Worm (Caenorhabditis elegans): ENCODE measurements around the gene lyst-1.

The lyst-1 gene

DNA sequence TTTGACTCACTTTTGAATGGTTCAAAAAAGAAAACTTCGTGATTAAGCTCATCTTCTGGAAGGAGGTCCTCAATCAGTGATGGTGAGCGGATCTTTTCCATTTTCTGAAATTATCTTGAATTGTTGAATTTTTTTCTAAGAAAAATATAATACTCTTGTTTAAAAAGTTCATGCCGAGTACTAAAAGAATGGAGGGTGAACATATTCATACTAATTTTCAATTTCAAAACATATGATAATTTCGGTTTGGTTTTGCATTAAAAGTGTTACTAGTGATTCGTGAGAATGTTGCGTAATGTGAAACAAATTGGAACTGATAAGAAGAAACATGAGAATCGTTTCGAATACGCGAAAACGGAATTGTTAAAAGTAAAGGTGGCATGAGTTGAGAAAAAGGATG lies at the start of gene lyst-1:
lyst-1 (minus strand) TSS at position 101 of the 400 bp plus-strand sequence.
- TF ChIP-seq F57C9.4 (tag; optimal IDR thresholded peaks at IDR 0.05) (no peak), sptf-2 (GFP tag; optimal IDR thresholded peaks at IDR 0.05) (no peak), fkh-3 (tag; optimal IDR thresholded peaks at IDR 0.05) (no peak), ceh-27 (GFP tag; optimal IDR thresholded peaks at IDR 0.05) (no peak), lin-26 (GFP tag; IDR thresholded peaks at IDR 0.05) (no peak), B0336.3 (GFP tag; IDR thresholded peaks at IDR 0.05) (no peak), Y79H2A.3 (GFP tag; conservative IDR thresholded peaks at IDR 0.05) (no peak), nhr-90 (tag; optimal IDR thresholded peaks at IDR 0.05) (no peak), madf-3 (GFP tag; IDR thresholded peaks at IDR 0.05) (no peak), F33H1.4 (GFP tag; IDR thresholded peaks at IDR 0.05) (no peak)

DNA sequence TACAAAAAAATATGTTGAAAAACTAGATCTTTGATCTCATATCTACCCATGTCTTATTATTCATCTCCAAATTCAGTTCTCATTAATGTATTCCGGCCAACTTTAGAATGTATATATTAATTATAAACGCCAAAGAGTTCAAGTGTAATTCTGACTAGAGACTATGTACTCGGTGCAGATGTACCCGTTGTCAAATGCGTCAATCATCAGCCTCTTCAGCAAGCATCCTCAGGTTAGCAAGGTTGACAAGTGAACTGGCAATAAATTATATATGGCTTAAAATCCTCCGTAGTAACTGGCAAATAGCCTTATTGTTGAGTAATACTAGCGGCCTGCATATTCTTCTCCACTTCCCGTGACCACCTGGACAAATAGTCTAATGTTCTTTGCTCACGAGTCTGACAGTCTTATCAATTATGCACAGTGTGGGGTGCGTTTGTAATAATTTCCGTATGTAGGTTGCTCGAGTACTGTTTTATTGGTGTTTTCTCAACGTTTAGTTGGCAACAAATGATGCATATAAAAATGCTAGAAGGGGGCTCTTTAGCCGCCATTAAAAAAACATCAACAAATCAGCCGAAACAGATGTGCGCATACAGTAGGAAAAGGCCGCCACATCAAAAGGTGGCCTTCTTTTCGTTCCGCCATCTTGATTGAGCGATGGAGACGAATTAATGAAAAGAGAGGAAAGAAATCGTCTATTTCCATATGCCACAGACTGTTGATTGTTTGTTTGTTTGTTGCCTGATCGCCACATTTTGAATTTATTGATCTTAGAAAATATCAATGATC lies 47.5 kb upstream of the lyst-1 start:
- TF ChIP-seq ztf-28 (GFP tag; IDR thresholded peaks at IDR 0.05) (no peak), nhr-80 (tag; optimal IDR thresholded peaks at IDR 0.05) (peak; percentile 41)

DNA sequence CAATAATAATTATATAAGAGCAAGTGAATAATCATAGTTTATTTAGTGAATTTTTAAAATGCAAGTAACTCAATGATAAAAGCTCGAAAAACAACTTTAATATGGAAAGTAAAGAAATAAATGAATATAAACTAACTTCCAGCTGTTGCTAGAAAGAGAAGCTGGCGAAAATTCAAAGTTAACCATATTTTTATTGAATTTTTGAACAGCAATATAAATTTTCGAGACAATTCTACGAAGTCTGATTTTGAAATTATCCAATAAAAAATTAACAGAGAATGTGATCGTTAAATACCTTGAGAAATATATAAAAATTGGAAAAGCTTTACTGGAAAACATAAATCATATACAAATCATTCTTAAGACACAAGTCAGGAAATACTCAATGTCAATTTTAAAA lies 45.6 kb upstream of the lyst-1 start:
- TF ChIP-seq T26A5.8 (tag; optimal IDR thresholded peaks at IDR 0.05) (no peak), sptf-2 (GFP tag; optimal IDR thresholded peaks at IDR 0.05) (no peak), B0336.3 (GFP tag; IDR thresholded peaks at IDR 0.05) (no peak), F52B5.7 (tag; optimal IDR thresholded peaks at IDR 0.05) (no peak), ama-1 (optimal IDR thresholded peaks at IDR 0.05) (no peak), ama-1 (GFP tag; optimal IDR thresholded peaks at IDR 0.05) (no peak), ztf-26 (tag; optimal IDR thresholded peaks at IDR 0.05) (no peak), dox-1 (GFP tag; IDR thresholded peaks at IDR 0.05) (no peak), xnd-1 (tag; optimal IDR thresholded peaks at IDR 0.05) (no peak), die-1 (tag; optimal IDR thresholded peaks at IDR 0.05) (no peak), lin-26 (GFP tag; IDR thresholded peaks at IDR 0.05) (no peak), F39B2.1 (GFP tag; IDR thresholded peaks at IDR 0.05) (no peak), F37B4.10 (GFP tag; IDR thresholded peaks at IDR 0.05) (no peak), tbx-9 (tag; optimal IDR thresholded peaks at IDR 0.05; ENCODE audit: borderline replicate concordance) (no peak), let-526 (GFP tag; IDR thresholded peaks at IDR 0.05) (no peak)

DNA sequence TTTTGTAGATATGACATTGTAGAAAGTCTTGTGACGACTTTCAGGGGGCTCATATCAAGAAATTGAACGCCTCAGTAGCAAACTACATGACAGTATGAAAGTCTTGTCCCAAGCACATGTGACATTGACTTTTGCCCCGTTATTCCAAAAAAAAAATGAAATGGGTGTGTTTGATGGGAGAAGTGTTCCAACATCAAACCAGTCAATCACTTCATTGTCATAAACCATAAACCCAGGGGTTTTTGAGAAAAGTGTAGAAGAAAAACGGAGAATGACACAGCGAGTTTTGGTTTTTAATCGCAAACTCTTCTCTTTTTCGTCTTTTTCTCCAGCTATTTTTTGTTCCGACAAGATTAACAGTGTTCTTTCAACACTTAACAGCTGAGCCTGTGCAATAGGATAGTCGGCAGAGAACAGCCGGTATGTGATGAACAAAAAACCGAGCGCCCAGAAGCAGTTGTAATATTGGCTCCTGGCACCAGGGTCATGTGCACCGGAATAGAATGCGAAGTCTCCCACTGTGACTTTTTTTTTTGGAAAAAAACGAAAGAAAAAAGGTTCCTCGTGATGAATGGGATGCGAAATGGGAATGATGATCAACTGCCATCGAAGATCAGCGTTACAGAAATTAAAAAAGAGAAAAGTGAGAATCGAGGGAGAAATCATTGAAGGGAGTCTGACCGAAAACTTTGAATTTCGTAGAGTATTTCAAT lies 45.1 kb upstream of the lyst-1 start:
- peak; percentile 21 for TF ChIP-seq somi-1 (GFP tag; optimal IDR thresholded peaks at IDR 0.05)
- no peak for TF ChIP-seq ceh-27 (GFP tag; optimal IDR thresholded peaks at IDR 0.05)
- no peak for TF ChIP-seq lsl-1 (GFP tag; optimal IDR thresholded peaks at IDR 0.05)
- TF ChIP-seq K12H6.12 (tag; optimal IDR thresholded peaks at IDR 0.05), result peak; percentile 53
- TF ChIP-seq snpc-1.3 (tag; optimal IDR thresholded peaks at IDR 0.05; ENCODE audit: insufficient read depth), result no peak
- peak; percentile 80 for TF ChIP-seq nhr-80 (tag; optimal IDR thresholded peaks at IDR 0.05)
- TF ChIP-seq egl-18 (GFP tag; IDR thresholded peaks at IDR 0.05), result no peak
- TF ChIP-seq cebp-1 (GFP tag; IDR thresholded peaks at IDR 0.05), result no peak
- TF ChIP-seq cebp-1 (tag; optimal IDR thresholded peaks at IDR 0.05), result peak; percentile 52
- TF ChIP-seq nhr-120 (GFP tag; IDR thresholded peaks at IDR 0.05), result no peak
- peak; percentile 74; the same call in 1 of the 2 replicates for TF ChIP-seq K11D2.4 (GFP tag; IDR thresholded peaks at IDR 0.05)
- TF ChIP-seq Y56A3A.18 (GFP tag; IDR thresholded peaks at IDR 0.05), result no peak
- no peak for TF ChIP-seq ccch-3 (GFP tag; optimal IDR thresholded peaks at IDR 0.05)
- no peak for TF ChIP-seq pha-4 (tag; optimal IDR thresholded peaks at IDR 0.05)
- no peak for TF ChIP-seq madf-3 (GFP tag; IDR thresholded peaks at IDR 0.05)
- peak; percentile 38; the same call in 1 of the 2 replicates for TF ChIP-seq lin-26 (GFP tag; IDR thresholded peaks at IDR 0.05)
- TF ChIP-seq ets-4 (GFP tag; optimal IDR thresholded peaks at IDR 0.05), result no peak
- TF ChIP-seq hmg-1.2 (GFP tag; IDR thresholded peaks at IDR 0.05), result 0 out of 2 replicates have a peak, but pooled peaks have one; percentile 6
- TF ChIP-seq lin-40 (tag; optimal IDR thresholded peaks at IDR 0.05), result peak; percentile 14
- TF ChIP-seq sptf-2 (GFP tag; optimal IDR thresholded peaks at IDR 0.05), result no peak
- no peak for TF ChIP-seq Y53F4B.3 (GFP tag; IDR thresholded peaks at IDR 0.05)
